Worm (Caenorhabditis elegans): Measurements from ENCODE around the gene osm-9.

The osm-9 gene

ce11 chrIV:3532167-3532566 lies 25.1 kb downstream of the osm-9 start, which contains the start of gene M57.1:
Gene M57.1, plus strand, starts transcription at chrIV:3532467.
- TF ChIP-seq nhr-11 (tag; optimal IDR thresholded peaks at IDR 0.05) (no peak), snpc-4 (tag; optimal IDR thresholded peaks at IDR 0.05) (no peak), nhr-12 (tag; optimal IDR thresholded peaks at IDR 0.05) (no peak), lsy-2 (tag; optimal IDR thresholded peaks at IDR 0.05) (no peak), ztf-11 (tag; optimal IDR thresholded peaks at IDR 0.05) (no peak), mab-5 (tag; optimal IDR thresholded peaks at IDR 0.05) (no peak), sma-3 (GFP tag; optimal IDR thresholded peaks at IDR 0.05) (no peak), unc-55 (GFP tag; optimal IDR thresholded peaks at IDR 0.05) (no peak), sem-4 (tag; optimal IDR thresholded peaks at IDR 0.05) (no peak), gmeb-1 (tag; optimal IDR thresholded peaks at IDR 0.05) (no peak), sma-9 (GFP tag; optimal IDR thresholded peaks at IDR 0.05) (no peak), sma-9 (tag; optimal IDR thresholded peaks at IDR 0.05) (no peak), unc-39 (tag; optimal IDR thresholded peaks at IDR 0.05) (no peak), lin-39 (tag; optimal IDR thresholded peaks at IDR 0.05) (no peak), nhr-6 (tag; optimal IDR thresholded peaks at IDR 0.05) (no peak), nhr-237 (tag; optimal IDR thresholded peaks at IDR 0.05) (no peak), ama-1 (optimal IDR thresholded peaks at IDR 0.05) (no peak), ztf-4 (tag; optimal IDR thresholded peaks at IDR 0.05) (no peak), lin-13 (GFP tag; optimal IDR thresholded peaks at IDR 0.05) (no peak), dmd-4 (tag; optimal IDR thresholded peaks at IDR 0.05) (no peak), F13H6.1 (tag; optimal IDR thresholded peaks at IDR 0.05) (no peak)

DNA sequence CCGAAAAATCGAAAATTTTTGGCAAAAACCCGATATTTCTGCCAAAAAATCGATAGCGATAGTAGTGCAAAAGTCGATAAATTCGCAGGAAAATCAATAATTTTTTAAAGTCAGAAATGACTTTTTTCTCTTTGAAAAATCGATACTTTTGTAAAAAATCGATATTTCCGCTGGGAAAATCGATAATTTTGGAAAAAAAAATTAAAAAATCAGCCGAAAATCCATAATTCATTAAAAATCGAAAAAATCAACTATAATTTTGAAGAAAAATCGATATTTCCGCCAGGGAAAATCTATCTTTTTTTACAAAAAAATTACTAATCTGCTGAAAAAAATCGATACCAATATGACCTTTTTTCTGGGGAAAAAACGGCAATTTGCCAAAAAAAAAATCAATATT lies 25.7 kb downstream of the osm-9 start:
- TF ChIP-seq skn-1 (tag; optimal IDR thresholded peaks at IDR 0.05): no peak
- no peak for TF ChIP-seq ama-1 (optimal IDR thresholded peaks at IDR 0.05)

ce11 chrIV:3527878-3528277 lies 29.4 kb downstream of the osm-9 start:
- no peak for TF ChIP-seq lsy-2 (tag; optimal IDR thresholded peaks at IDR 0.05)
- TF ChIP-seq mbf-1 (tag; optimal IDR thresholded peaks at IDR 0.05): no peak
- no peak for TF ChIP-seq unc-39 (tag; optimal IDR thresholded peaks at IDR 0.05)
- no peak for TF ChIP-seq lin-11 (tag; optimal IDR thresholded peaks at IDR 0.05)
- TF ChIP-seq mdl-1 (tag; optimal IDR thresholded peaks at IDR 0.05): no peak
- TF ChIP-seq elt-3 (tag; optimal IDR thresholded peaks at IDR 0.05): no peak
- no peak for TF ChIP-seq nhr-21 (tag; optimal IDR thresholded peaks at IDR 0.05)
- TF ChIP-seq blmp-1 (tag; optimal IDR thresholded peaks at IDR 0.05; ENCODE audit: insufficient read depth): no peak

DNA sequence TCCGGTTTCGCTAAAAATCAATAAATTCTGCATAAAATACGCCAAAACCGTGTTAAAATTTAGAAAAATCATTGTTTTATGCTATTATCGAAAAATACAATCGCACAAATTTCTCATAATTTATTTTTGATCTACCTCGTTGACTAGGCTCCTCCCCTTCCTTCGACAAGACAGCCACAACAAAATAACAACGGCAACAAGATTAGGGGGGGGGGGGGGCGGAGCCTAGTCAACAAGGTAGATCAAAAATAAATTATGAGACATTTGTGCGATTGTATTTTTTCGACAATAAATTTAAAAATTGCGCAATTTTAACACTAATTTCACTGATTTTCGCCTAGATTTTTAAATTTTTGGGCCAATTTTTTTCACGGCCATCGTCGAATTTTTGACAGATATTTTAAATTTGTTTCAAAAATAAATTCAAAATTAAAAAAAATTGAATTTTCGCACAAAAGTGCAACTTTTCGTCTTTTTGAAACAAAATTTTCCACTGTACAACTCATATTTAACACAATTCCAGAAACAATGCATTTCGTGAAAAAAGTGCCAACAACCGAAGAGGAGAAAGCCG lies 30.3 kb downstream of the osm-9 start, which contains the start of gene M57.2:
M57.2 (plus strand) TSS at position 524 of the 574 bp plus-strand sequence.
- no peak for TF ChIP-seq elt-1 (tag; optimal IDR thresholded peaks at IDR 0.05)

DNA sequence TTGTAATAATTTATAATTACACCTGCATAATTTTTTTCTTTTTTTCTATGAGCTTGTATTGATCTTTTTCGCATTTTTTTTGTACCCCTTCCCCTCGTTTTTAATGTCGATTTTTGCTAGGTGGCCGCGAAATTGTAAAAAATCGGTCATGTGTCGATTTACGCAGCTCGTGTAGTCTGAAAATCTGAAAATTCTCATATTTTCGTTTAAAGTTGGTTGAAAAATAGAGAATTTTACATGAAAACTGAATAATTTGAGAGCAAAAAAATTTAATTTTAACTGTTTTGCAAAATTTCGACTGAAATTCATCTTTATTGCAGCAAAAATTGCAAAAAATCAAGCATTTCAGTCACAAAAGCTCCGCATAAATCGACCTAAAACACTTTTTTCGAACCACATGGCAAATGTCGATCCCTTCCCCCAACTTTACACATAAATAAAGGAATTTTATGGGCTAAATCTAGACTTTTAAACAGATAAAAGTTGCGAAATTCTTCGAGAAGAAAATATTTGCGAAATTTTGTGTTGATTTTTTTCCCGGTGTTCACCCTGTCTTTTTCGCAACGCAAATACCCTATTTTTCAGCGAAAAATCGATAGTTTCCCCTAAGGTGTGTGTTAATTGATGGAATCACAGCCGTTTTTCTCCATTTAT lies 31.0 kb downstream of the osm-9 start:
- TF ChIP-seq nhr-77 (tag; optimal IDR thresholded peaks at IDR 0.05) (no peak), ceh-82 (tag; optimal IDR thresholded peaks at IDR 0.05) (no peak), lsy-2 (tag; optimal IDR thresholded peaks at IDR 0.05) (peak in 1 of 2 experiments; percentile 8), blmp-1 (tag; optimal IDR thresholded peaks at IDR 0.05; ENCODE audit: insufficient read depth) (no peak), lin-39 (tag; optimal IDR thresholded peaks at IDR 0.05) (no peak), peb-1 (tag; optimal IDR thresholded peaks at IDR 0.05) (no peak), nhr-237 (tag; optimal IDR thresholded peaks at IDR 0.05) (no peak), lin-11 (tag; optimal IDR thresholded peaks at IDR 0.05) (no peak), unc-55 (GFP tag; optimal IDR thresholded peaks at IDR 0.05) (peak; percentile 6), F13H6.1 (tag; optimal IDR thresholded peaks at IDR 0.05) (no peak), elt-3 (tag; optimal IDR thresholded peaks at IDR 0.05) (no peak)

ce11 chrIV:3524584-3525020 lies 32.6 kb downstream of the osm-9 start:
- TF ChIP-seq ztf-11 (tag; optimal IDR thresholded peaks at IDR 0.05) (no peak), egl-27 (tag; optimal IDR thresholded peaks at IDR 0.05) (no peak), lsy-2 (tag; optimal IDR thresholded peaks at IDR 0.05) (peak in 1 of 2 experiments; percentile 51), unc-55 (GFP tag; optimal IDR thresholded peaks at IDR 0.05) (peak; percentile 36), ZK546.5 (tag; optimal IDR thresholded peaks at IDR 0.05) (no peak), mab-5 (tag; optimal IDR thresholded peaks at IDR 0.05) (no peak), nhr-11 (tag; optimal IDR thresholded peaks at IDR 0.05) (no peak), ceh-82 (tag; optimal IDR thresholded peaks at IDR 0.05) (no peak), sma-9 (GFP tag; optimal IDR thresholded peaks at IDR 0.05) (peak; percentile 43), sma-9 (tag; optimal IDR thresholded peaks at IDR 0.05) (no peak), C34F6.9 (tag; optimal IDR thresholded peaks at IDR 0.05) (peak; percentile 51), mbf-1 (tag; optimal IDR thresholded peaks at IDR 0.05) (no peak), mdl-1 (tag; optimal IDR thresholded peaks at IDR 0.05) (no peak), nhr-25 (tag; optimal IDR thresholded peaks at IDR 0.05) (no peak), elt-3 (tag; optimal IDR thresholded peaks at IDR 0.05) (no peak), ama-1 (optimal IDR thresholded peaks at IDR 0.05) (no peak), nhr-77 (tag; optimal IDR thresholded peaks at IDR 0.05) (no peak), F13H6.1 (tag; optimal IDR thresholded peaks at IDR 0.05) (peak; percentile 39), nhr-129 (tag; optimal IDR thresholded peaks at IDR 0.05) (peak; percentile 77), nhr-23 (tag; optimal IDR thresholded peaks at IDR 0.05) (no peak), elt-1 (tag; optimal IDR thresholded peaks at IDR 0.05) (no peak), blmp-1 (tag; optimal IDR thresholded peaks at IDR 0.05; ENCODE audit: insufficient read depth) (no peak), skn-1 (tag; optimal IDR thresholded peaks at IDR 0.05) (no peak), nhr-21 (tag; optimal IDR thresholded peaks at IDR 0.05) (peak; percentile 17), unc-62 (GFP tag; optimal IDR thresholded peaks at IDR 0.05) (no peak)
